Fruit fly (Drosophila melanogaster): Measurements from ENCODE around the gene Dhod.
A peak's percentile ranks its signal among the peaks of the same experiment; 100 is the strongest.

The Dhod gene

DNA sequence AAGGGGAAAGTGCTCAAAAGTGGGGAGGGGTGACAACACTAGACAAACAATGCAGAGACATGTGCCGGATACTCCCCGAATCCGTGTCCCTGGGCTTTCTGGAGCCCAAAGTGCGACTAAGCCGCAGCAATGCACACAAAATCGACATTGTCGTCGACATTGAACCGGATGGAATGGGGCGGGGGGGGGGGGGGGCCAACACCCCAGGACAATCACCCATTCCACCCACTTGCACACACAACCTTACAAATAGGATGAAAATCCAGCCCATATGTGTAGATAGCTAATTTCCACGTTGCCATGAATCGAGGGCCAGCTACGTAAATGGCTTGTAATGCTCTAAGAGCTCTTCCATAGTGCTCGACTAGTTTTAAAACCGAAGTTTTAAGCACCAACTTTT lies 32.0 kb downstream of the Dhod start:
- no peak for TF ChIP-seq Hr38 (GFP tag; optimal IDR thresholded peaks at IDR 0.05)
- no peak for TF ChIP-seq Ets96B (tag; optimal IDR thresholded peaks at IDR 0.05)
- TF ChIP-seq vri (GFP tag; optimal IDR thresholded peaks at IDR 0.05) = no peak
- no peak for TF ChIP-seq acj6 (GFP tag; optimal IDR thresholded peaks at IDR 0.05)
- TF ChIP-seq CG8319 (GFP tag; optimal IDR thresholded peaks at IDR 0.05) = no peak
- TF ChIP-seq ss (GFP tag; optimal IDR thresholded peaks at IDR 0.05) = no peak
- TF ChIP-seq CG31627 (GFP tag; optimal IDR thresholded peaks at IDR 0.05) = no peak
- TF ChIP-seq CG15336 (GFP tag; IDR thresholded peaks at IDR 0.05) = no peak
- no peak for TF ChIP-seq svp (GFP tag)
- no peak for TF ChIP-seq achi (GFP tag; optimal IDR thresholded peaks at IDR 0.05)
- TF ChIP-seq OdsH (GFP tag; optimal IDR thresholded peaks at IDR 0.05) = no peak
- no peak for TF ChIP-seq esn (GFP tag; optimal IDR thresholded peaks at IDR 0.05)
- no peak for TF ChIP-seq CG6276 (GFP tag; optimal IDR thresholded peaks at IDR 0.05)
- TF ChIP-seq lz (GFP tag; optimal IDR thresholded peaks at IDR 0.05) = no peak
- no peak for TF ChIP-seq CG6808 (GFP tag; optimal IDR thresholded peaks at IDR 0.05)
- no peak for TF ChIP-seq Sox15 (GFP tag; optimal IDR thresholded peaks at IDR 0.05)
- no peak for TF ChIP-seq CG8119 (GFP tag; IDR thresholded peaks at IDR 0.05)
- no peak for TF ChIP-seq Ets21C (GFP tag; optimal IDR thresholded peaks at IDR 0.05)
- TF ChIP-seq Met (GFP tag; optimal IDR thresholded peaks at IDR 0.05) = no peak
- no peak for TF ChIP-seq Sox102F (GFP tag; optimal IDR thresholded peaks at IDR 0.05)

DNA sequence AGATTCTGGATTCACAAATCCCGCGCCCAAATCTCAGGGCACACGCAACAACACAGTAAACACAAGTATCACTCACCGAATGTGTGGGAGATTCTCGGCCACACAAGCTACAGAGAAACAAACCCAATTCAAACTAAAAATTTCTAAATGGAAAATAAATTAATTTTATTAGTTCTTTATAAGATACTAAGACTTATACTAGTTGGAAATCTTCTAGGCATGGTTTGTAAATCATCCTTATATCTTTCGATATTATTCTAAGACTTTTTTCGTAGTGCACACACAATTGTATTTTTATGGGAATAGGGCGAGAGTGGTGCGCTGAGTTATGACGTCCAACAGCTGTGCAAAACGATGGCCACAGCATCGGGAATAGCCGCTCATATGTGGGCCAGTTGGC lies 33.6 kb downstream of the Dhod start:
- TF ChIP-seq Eip78C (GFP tag) = peak; percentile 5
- TF ChIP-seq CG8119 (GFP tag; IDR thresholded peaks at IDR 0.05) = no peak
- no peak for TF ChIP-seq CG6808 (GFP tag; optimal IDR thresholded peaks at IDR 0.05)
- no peak for TF ChIP-seq CG6163 (GFP tag; IDR thresholded peaks at IDR 0.05)
- no peak for TF ChIP-seq fkh (GFP tag; optimal IDR thresholded peaks at IDR 0.05)

DNA sequence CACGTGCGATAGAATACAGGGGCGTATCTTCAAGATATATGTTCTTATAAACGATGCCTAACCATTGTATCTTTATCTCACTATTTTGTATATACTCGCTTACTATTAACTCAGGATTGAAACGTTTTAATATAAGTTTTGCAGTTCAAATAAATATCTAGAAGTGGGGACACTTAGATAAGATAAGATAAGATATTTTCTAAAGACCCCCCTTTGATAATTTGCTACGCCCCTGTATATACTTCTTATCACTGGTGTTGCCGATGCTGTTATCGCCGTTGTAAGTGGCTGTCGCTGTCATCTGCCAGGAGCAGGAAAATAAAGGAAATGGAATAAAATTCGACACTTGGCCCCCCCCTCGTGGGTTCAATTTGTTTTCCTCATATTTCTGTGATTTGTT lies 36.6 kb downstream of the Dhod start:
- TF ChIP-seq Lpt (GFP tag; optimal IDR thresholded peaks at IDR 0.05) (no peak), svp (GFP tag) (peak; percentile 61)

All from whole organism, prepupa.